Fruit fly (Drosophila melanogaster) whole organism, wandering third instar larva: ENCODE data around the gene CG18754.

ENCODE experiments used
- Dif ChIP-seq: fragments of 200-275, 200-300 bp; sonication (Bioruptor generic); optimal IDR thresholded peaks from 2 replicates; lab custom pipeline; 2018; ENCODE audit warnings: missing biosample characterization, missing genetic modification characterization; ENCODE audit not compliant: partially characterized antibody
- GATAd ChIP-seq: sonication (Bioruptor generic); optimal IDR thresholded peaks from 2 replicates; lab custom pipeline; 2016; ENCODE audit warnings: missing biosample characterization, missing genetic modification characterization
- HLH106 ChIP-seq: fragments of 200-800 bp; optimal IDR thresholded peaks from 3 replicates; lab custom pipeline; 2019; ENCODE audit warnings: missing biosample characterization, mild to moderate bottlenecking, missing genetic modification characterization, moderate library complexity
- Rel ChIP-seq, 2 experiments: fragments of 200-800 bp; sonication (Bioruptor generic) in 1 of 2; optimal IDR thresholded peaks; 2 replicates in 1 of 2; 3 replicates in 1 of 2; lab custom pipeline; 2016 to 2019; ENCODE audit warnings: mild to moderate bottlenecking in 2 of 2, missing biosample characterization in 2 of 2, missing genetic modification characterization in 2 of 2, moderate library complexity in 1 of 2
- br ChIP-seq: fragments of 200-800 bp; sonication (Bioruptor generic); optimal IDR thresholded peaks from 2 replicates; lab custom pipeline; 2016; ENCODE audit warnings: missing biosample characterization, missing genetic modification characterization
- fru ChIP-seq: fragments of 200-800 bp; sonication (Bioruptor generic); optimal IDR thresholded peaks from 3 replicates; lab custom pipeline; 2016; ENCODE audit warnings: missing biosample characterization, mild to moderate bottlenecking, missing genetic modification characterization

DNA sequence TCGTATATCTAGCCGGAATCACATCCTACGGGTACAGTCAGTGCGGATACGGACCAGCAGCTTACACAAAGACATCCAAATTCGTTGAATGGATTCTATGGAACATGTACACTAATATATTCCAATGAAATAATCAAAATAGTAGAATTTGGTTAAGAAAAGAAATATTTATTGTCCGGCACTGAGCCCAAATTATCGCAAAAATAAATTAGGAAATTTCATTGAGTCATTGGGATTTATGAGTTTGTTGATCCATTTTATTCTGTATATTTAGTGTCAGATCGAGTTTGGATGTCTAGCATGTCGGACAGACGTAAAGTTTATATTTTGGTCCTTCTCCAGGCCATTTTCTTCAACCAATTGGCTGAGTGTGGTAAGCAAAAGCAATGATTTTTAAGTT is at the start of gene CG18754:
- TF ChIP-seq Dif (GFP tag; lab: Kevin White, UChicago), result no peak
- no peak for TF ChIP-seq HLH106 (tag; lab: Kevin White, UChicago)
- TF ChIP-seq Rel (GFP tag; optimal IDR thresholded peaks at IDR 0.05; lab: Kevin White, UChicago), result no peak
- no peak for TF ChIP-seq Rel (tag; optimal IDR thresholded peaks at IDR 0.05; lab: Kevin White, UChicago)
- no peak for TF ChIP-seq fru (GFP tag; lab: Kevin White, UChicago)
- no peak for TF ChIP-seq GATAd (GFP tag; lab: Kevin White, UChicago)
- TF ChIP-seq br (GFP tag; lab: Kevin White, UChicago), result no peak
